Fruit fly (Drosophila melanogaster): ENCODE results near the gene CG3698.
A peak's percentile ranks its signal among the peaks of the same experiment; 100 is the strongest.

The CG3698 gene

dm6 chr3L:20771001-20771890 lies 26.9 kb downstream of the CG3698 start, which contains the start of the genes CG4042 and Pitslre (continued):
- no peak for TF ChIP-seq Hr78 (GFP tag; optimal IDR thresholded peaks at IDR 0.05)
- TF ChIP-seq Mad (GFP tag; optimal IDR thresholded peaks at IDR 0.05): no peak
- TF ChIP-seq Meics (GFP tag; optimal IDR thresholded peaks at IDR 0.05): peak; percentile 55
- TF ChIP-seq yki (optimal IDR thresholded peaks at IDR 0.05): no peak
- TF ChIP-seq cato (GFP tag; optimal IDR thresholded peaks at IDR 0.05; ENCODE audit: borderline replicate concordance): peak; percentile 51
- no peak for TF ChIP-seq TFAM (GFP tag; optimal IDR thresholded peaks at IDR 0.05)
- peak; percentile 54 for TF ChIP-seq CG18764 (GFP tag; optimal IDR thresholded peaks at IDR 0.05)
- TF ChIP-seq Rfx (GFP tag; IDR thresholded peaks at IDR 0.05): peak; percentile 49
- TF ChIP-seq trem (tag; optimal IDR thresholded peaks at IDR 0.05): peak; percentile 97
- TF ChIP-seq odd (GFP tag; optimal IDR thresholded peaks at IDR 0.05): peak; percentile 13
- TF ChIP-seq her (GFP tag; optimal IDR thresholded peaks at IDR 0.05): no peak
- TF ChIP-seq vvl (GFP tag; IDR thresholded peaks at IDR 0.05): no peak
- no peak for TF ChIP-seq tup (GFP tag; optimal IDR thresholded peaks at IDR 0.05)
- no peak for TF ChIP-seq slp2 (GFP tag; optimal IDR thresholded peaks at IDR 0.05)
- no peak; the same call in 2 of the 3 replicates for TF ChIP-seq mld (GFP tag; IDR thresholded peaks at IDR 0.05; ENCODE audit: partially characterized antibody)
- TF ChIP-seq CG34422 (GFP tag; IDR thresholded peaks at IDR 0.05): no peak
- TF ChIP-seq NFAT (GFP tag; IDR thresholded peaks at IDR 0.05): no peak; the same call in 1 of the 2 replicates
- TF ChIP-seq CG6654 (GFP tag; optimal IDR thresholded peaks at IDR 0.05): no peak
- TF ChIP-seq CG14441 (GFP tag; IDR thresholded peaks at IDR 0.05): no peak
- TF ChIP-seq maf-S (GFP tag; optimal IDR thresholded peaks at IDR 0.05): no peak
- TF ChIP-seq zfh1 (GFP tag; IDR thresholded peaks at IDR 0.05): 0 out of 3 replicates have a peak, but pooled peaks have one; percentile 47
- TF ChIP-seq CG17361 (GFP tag; IDR thresholded peaks at IDR 0.05): no peak
- TF ChIP-seq CG11695 (GFP tag; IDR thresholded peaks at IDR 0.05): peak; percentile 49; the same call in 1 of the 3 replicates
- no peak for TF ChIP-seq HmgD (GFP tag; optimal IDR thresholded peaks at IDR 0.05)
- no peak for TF ChIP-seq CG11085 (GFP tag; IDR thresholded peaks at IDR 0.05)
- peak; percentile 71 for TF ChIP-seq hbn (GFP tag; IDR thresholded peaks at IDR 0.05; ENCODE audit: partially characterized antibody)
- 0 out of 2 replicates have a peak, but pooled peaks have one; percentile 30 for TF ChIP-seq CG42726 (GFP tag; IDR thresholded peaks at IDR 0.05; ENCODE audit: partially characterized antibody)
- TF ChIP-seq sim (GFP tag; IDR thresholded peaks at IDR 0.05): no peak
- TF ChIP-seq CG12942 (GFP tag; optimal IDR thresholded peaks at IDR 0.05): peak; percentile 29
- TF ChIP-seq pum (GFP tag; optimal IDR thresholded peaks at IDR 0.05): no peak
- TF ChIP-seq CG10366 (GFP tag; IDR thresholded peaks at IDR 0.05): no peak
- no peak for TF ChIP-seq Camta (GFP tag; optimal IDR thresholded peaks at IDR 0.05)
- TF ChIP-seq Bteb2 (GFP tag; optimal IDR thresholded peaks at IDR 0.05): no peak
- no peak for TF ChIP-seq CG15011 (GFP tag; optimal IDR thresholded peaks at IDR 0.05)
- TF ChIP-seq CG16779 (GFP tag; IDR thresholded peaks at IDR 0.05): no peak
- no peak for TF ChIP-seq HLH3B (GFP tag; IDR thresholded peaks at IDR 0.05)
- peak; percentile 29 for TF ChIP-seq nmo (GFP tag; optimal IDR thresholded peaks at IDR 0.05)
- no peak for TF ChIP-seq onecut (GFP tag; IDR thresholded peaks at IDR 0.05)
- TF ChIP-seq sens-2 (GFP tag; IDR thresholded peaks at IDR 0.05): no peak
- no peak for TF ChIP-seq da (GFP tag; optimal IDR thresholded peaks at IDR 0.05)
- peak; percentile 47 for TF ChIP-seq Fer1 (GFP tag; optimal IDR thresholded peaks at IDR 0.05)
- no peak for TF ChIP-seq CG18476 (GFP tag; optimal IDR thresholded peaks at IDR 0.05)
- no peak for TF ChIP-seq Atf-2 (GFP tag; optimal IDR thresholded peaks at IDR 0.05)
- TF ChIP-seq row (GFP tag; IDR thresholded peaks at IDR 0.05): peak; percentile 86
- TF ChIP-seq CG14965 (GFP tag; optimal IDR thresholded peaks at IDR 0.05; ENCODE audit: borderline replicate concordance): no peak
- TF ChIP-seq CG34224 (GFP tag; IDR thresholded peaks at IDR 0.05; ENCODE audit: partially characterized antibody): peak; percentile 70; the same call in 2 of the 3 replicates
- no peak for TF ChIP-seq scrt (GFP tag; optimal IDR thresholded peaks at IDR 0.05)
- TF ChIP-seq disco-r (GFP tag; optimal IDR thresholded peaks at IDR 0.05): no peak
- TF ChIP-seq Lhr (GFP tag; optimal IDR thresholded peaks at IDR 0.05): no peak

Data from whole organism, embryonic.